Worm (Caenorhabditis elegans): ENCODE measurements around the gene F53A2.11.

Gene F53A2.11

ce11 chrIII:13301983-13302382, 20.5 kb downstream of the F53A2.11 start:
- TF ChIP-seq nhr-28 (tag; optimal IDR thresholded peaks at IDR 0.05) (no peak), Y116A8C.19 (tag; optimal IDR thresholded peaks at IDR 0.05; ENCODE audit: borderline replicate concordance) (no peak), mep-1 (tag; optimal IDR thresholded peaks at IDR 0.05) (no peak), efl-3 (GFP tag; optimal IDR thresholded peaks at IDR 0.05) (no peak), sox-4 (tag; optimal IDR thresholded peaks at IDR 0.05) (no peak), dpl-1 (GFP tag; optimal IDR thresholded peaks at IDR 0.05) (no peak), irx-1 (tag; optimal IDR thresholded peaks at IDR 0.05) (no peak), zip-4 (GFP tag; optimal IDR thresholded peaks at IDR 0.05) (no peak), ces-1 (GFP tag; optimal IDR thresholded peaks at IDR 0.05) (no peak), egl-13 (tag; optimal IDR thresholded peaks at IDR 0.05) (no peak), isw-1 (GFP tag; IDR thresholded peaks at IDR 0.05) (no peak), lin-13 (GFP tag; optimal IDR thresholded peaks at IDR 0.05) (no peak), grh-1 (GFP tag; IDR thresholded peaks at IDR 0.05) (no peak), lin-15B (tag; optimal IDR thresholded peaks at IDR 0.05) (no peak), sup-37 (GFP tag; optimal IDR thresholded peaks at IDR 0.05) (no peak), unc-62 (GFP tag; optimal IDR thresholded peaks at IDR 0.05) (no peak)

DNA sequence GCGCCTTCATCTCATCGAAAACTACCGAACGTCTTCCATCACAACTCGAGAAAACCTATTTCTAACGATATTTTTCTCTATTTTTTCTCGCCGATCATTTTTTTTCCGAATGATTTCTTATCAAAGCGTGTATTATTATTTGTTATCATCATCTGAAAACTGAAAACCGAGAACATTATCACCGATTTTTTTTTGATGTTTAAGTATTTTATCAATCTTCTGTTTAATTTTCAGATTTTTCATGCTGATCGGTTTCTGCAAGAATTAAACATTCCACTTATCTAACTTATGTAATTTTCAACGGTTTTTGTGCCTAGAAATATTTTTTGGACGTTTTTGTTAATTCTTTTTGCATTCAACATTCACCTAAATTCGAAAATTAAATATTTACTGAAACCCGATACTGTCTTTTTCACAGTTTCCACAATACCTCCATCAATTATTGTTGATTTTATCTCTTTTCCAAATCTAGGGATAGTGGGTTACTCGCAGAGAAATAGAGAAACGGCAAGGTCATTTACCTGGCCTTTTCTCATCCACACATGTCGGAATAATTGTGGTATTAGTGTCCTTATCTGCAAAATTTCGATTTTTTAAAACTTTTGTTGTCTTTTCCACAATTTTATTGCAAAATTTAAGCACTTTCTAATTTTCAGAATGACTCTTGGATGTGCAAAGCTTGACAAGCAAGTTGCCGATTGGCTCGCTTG, 23.6 kb downstream of the F53A2.11 start, which contains the start of gene pgm-2:
pgm-2 (plus strand) TSS at position 657 of the 710 bp plus-strand sequence.
- peak; percentile 36 for TF ChIP-seq snu-23 (GFP tag; optimal IDR thresholded peaks at IDR 0.05)
- no peak for TF ChIP-seq lin-14 (GFP tag; optimal IDR thresholded peaks at IDR 0.05)
- TF ChIP-seq elt-2 (tag; optimal IDR thresholded peaks at IDR 0.05) = peak; percentile 18
- no peak for TF ChIP-seq grh-1 (GFP tag; IDR thresholded peaks at IDR 0.05)
- TF ChIP-seq aha-1 (tag; optimal IDR thresholded peaks at IDR 0.05) = no peak
- TF ChIP-seq pax-3 (tag; optimal IDR thresholded peaks at IDR 0.05) = no peak
- no peak for TF ChIP-seq hlh-17 (GFP tag; optimal IDR thresholded peaks at IDR 0.05; ENCODE audit: borderline replicate concordance)
- no peak for TF ChIP-seq jun-1 (tag; optimal IDR thresholded peaks at IDR 0.05)
- peak; percentile 22 for TF ChIP-seq nhr-90 (tag; optimal IDR thresholded peaks at IDR 0.05; ENCODE audit: poor library complexity)
- peak; percentile 2 for TF ChIP-seq nhr-47 (tag; optimal IDR thresholded peaks at IDR 0.05)
- TF ChIP-seq aly-2 (tag; optimal IDR thresholded peaks at IDR 0.05) = peak; percentile 19
- TF ChIP-seq nhr-12 (tag; optimal IDR thresholded peaks at IDR 0.05) = no peak
- peak in 1 of 2 experiments; percentile 34 for TF ChIP-seq lsy-2 (tag; optimal IDR thresholded peaks at IDR 0.05)
- TF ChIP-seq rnt-1 (tag; optimal IDR thresholded peaks at IDR 0.05) = peak; percentile 9
- TF ChIP-seq efl-1 (optimal IDR thresholded peaks at IDR 0.05) = peak in 1 of 2 experiments; percentile 19
- TF ChIP-seq efl-1 (GFP tag; optimal IDR thresholded peaks at IDR 0.05 in 1 of 2) = peak in 1 of 2 experiments; percentile 83
- TF ChIP-seq elt-3 (tag; optimal IDR thresholded peaks at IDR 0.05) = peak in 1 of 6 experiments; percentile 20
- TF ChIP-seq skn-1 (tag; optimal IDR thresholded peaks at IDR 0.05) = peak; percentile 8
- TF ChIP-seq blmp-1 (tag; optimal IDR thresholded peaks at IDR 0.05) = peak; percentile 61
- no peak for TF ChIP-seq nhr-20 (tag; optimal IDR thresholded peaks at IDR 0.05)
- no peak for TF ChIP-seq zip-4 (GFP tag; optimal IDR thresholded peaks at IDR 0.05)
- no peak for TF ChIP-seq swsn-7 (tag; optimal IDR thresholded peaks at IDR 0.05)
- TF ChIP-seq nhr-85 (tag) = peak; percentile 76
- peak in 1 of 3 experiments; percentile 2 for TF ChIP-seq dpl-1 (GFP tag; optimal IDR thresholded peaks at IDR 0.05)
- no peak for TF ChIP-seq nhr-28 (tag; optimal IDR thresholded peaks at IDR 0.05)
- TF ChIP-seq isw-1 (GFP tag; IDR thresholded peaks at IDR 0.05) = no peak
- TF ChIP-seq mep-1 (tag; optimal IDR thresholded peaks at IDR 0.05) = peak; percentile 58

DNA sequence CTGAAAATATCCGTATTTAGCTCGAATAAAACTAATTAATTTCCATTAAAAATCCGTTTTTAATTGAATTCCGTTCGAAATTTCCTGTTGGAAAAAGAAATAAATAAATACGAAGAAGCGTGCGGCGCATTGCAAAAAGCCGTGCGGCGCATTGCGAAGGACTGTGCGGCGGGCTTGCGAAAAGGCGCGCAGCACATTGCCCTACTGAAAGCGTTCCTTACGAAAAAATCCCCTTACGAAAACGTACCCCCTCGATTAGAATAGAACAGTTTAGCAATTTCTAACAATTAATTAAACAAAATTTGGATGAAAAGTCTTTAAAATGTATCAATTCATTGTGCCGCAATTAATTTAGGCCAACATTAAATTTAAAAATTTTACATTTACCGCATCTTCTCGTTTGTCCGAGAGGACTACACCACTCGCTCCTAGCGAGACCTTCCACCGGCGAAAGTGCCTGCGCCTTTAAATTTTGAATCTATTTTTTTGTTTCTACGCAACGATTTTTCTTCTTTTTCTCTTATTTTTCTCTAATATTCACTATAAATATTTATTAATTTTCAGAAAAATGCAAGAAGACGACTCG, 26.1 kb downstream of the F53A2.11 start, which contains the start of gene npp-18:
npp-18 (plus strand) TSS at position 565 of the 586 bp plus-strand sequence.
- TF ChIP-seq lin-35 (GFP tag; optimal IDR thresholded peaks at IDR 0.05) (peak; percentile 86 to 89), dpl-1 (GFP tag; optimal IDR thresholded peaks at IDR 0.05) (peak; percentile 77 to 89 (median 85)), sox-4 (tag; optimal IDR thresholded peaks at IDR 0.05) (peak; percentile 53), rnt-1 (tag; optimal IDR thresholded peaks at IDR 0.05) (peak; percentile 77), snu-23 (GFP tag; optimal IDR thresholded peaks at IDR 0.05) (peak; percentile 82), mab-9 (GFP tag; IDR thresholded peaks at IDR 0.05) (0 out of 2 replicates have a peak, but pooled peaks have one; percentile 55), lsy-2 (tag; optimal IDR thresholded peaks at IDR 0.05) (peak; percentile 81 to 82), dsc-1 (tag; optimal IDR thresholded peaks at IDR 0.05) (peak; percentile 70), lin-14 (GFP tag; optimal IDR thresholded peaks at IDR 0.05) (peak; percentile 64), grh-1 (GFP tag; IDR thresholded peaks at IDR 0.05) (peak; percentile 73), irx-1 (tag; optimal IDR thresholded peaks at IDR 0.05) (peak; percentile 72), mdl-1 (tag; optimal IDR thresholded peaks at IDR 0.05) (peak in 1 of 2 experiments; percentile 28), tbx-2 (tag; optimal IDR thresholded peaks at IDR 0.05) (peak; percentile 69), mep-1 (tag; optimal IDR thresholded peaks at IDR 0.05) (peak; percentile 72), unc-98 (GFP tag; IDR thresholded peaks at IDR 0.05) (peak; percentile 41; the same call in 1 of the 2 replicates), snpc-4 (tag; optimal IDR thresholded peaks at IDR 0.05) (peak; percentile 38), fos-1 (tag; optimal IDR thresholded peaks at IDR 0.05) (peak; percentile 23), lin-15B (tag; optimal IDR thresholded peaks at IDR 0.05) (peak; percentile 80), efl-3 (GFP tag; optimal IDR thresholded peaks at IDR 0.05) (peak; percentile 5), egl-13 (tag; optimal IDR thresholded peaks at IDR 0.05) (peak; percentile 51)

Measured in whole organism, L1 larva.